Fruit fly (Drosophila melanogaster) whole organism, embryonic: ENCODE measurements around the gene Efhc1.1.

Experiments
- Aef1 ChIP-seq: fragments of 200-800 bp; sonication (Bioruptor generic); IDR thresholded peaks from 3 replicates; pipeline ENCODE4 v1.3.6; 2022; ENCODE audit warnings: missing biosample characterization, missing genetic modification characterization
- CG10543 ChIP-seq: fragments of 200-800 bp; sonication (Bioruptor generic); optimal IDR thresholded peaks from 3 replicates; lab custom pipeline; 2017; ENCODE audit warnings: missing biosample characterization, mild to moderate bottlenecking, missing genetic modification characterization, moderate library complexity
- CG12071 ChIP-seq: fragments of 200-800 bp; sonication (Bioruptor generic); optimal IDR thresholded peaks from 3 replicates; lab custom pipeline; 2018; ENCODE audit warnings: missing biosample characterization, mild to moderate bottlenecking, missing genetic modification characterization
- CG13287 ChIP-seq: fragments of 200-800 bp; sonication (Bioruptor generic); IDR thresholded peaks from 2 replicates; pipeline ENCODE4 v1.3.6; 2022; ENCODE audit warnings: missing biosample characterization, missing genetic modification characterization; ENCODE audit not compliant: partially characterized antibody
- CG14710 ChIP-seq: fragments of 200-800 bp; sonication (Bioruptor generic); optimal IDR thresholded peaks from 3 replicates; lab custom pipeline; 2019; ENCODE audit warnings: missing biosample characterization, mild to moderate bottlenecking, missing genetic modification characterization, moderate library complexity
- CG15011 ChIP-seq: fragments of 200-800 bp; sonication (Bioruptor generic); optimal IDR thresholded peaks from 3 replicates; lab custom pipeline; 2018; ENCODE audit warnings: missing biosample characterization, mild to moderate bottlenecking, missing genetic modification characterization
- CG18619 ChIP-seq: fragments of 200-800 bp; sonication (Bioruptor generic); optimal IDR thresholded peaks from 3 replicates; lab custom pipeline; 2017; ENCODE audit warnings: missing biosample characterization, mild to moderate bottlenecking, missing genetic modification characterization
- CG2712 ChIP-seq: fragments of 200-800 bp; optimal IDR thresholded peaks from 3 replicates; lab custom pipeline; 2019; ENCODE audit warnings: missing biosample characterization, mild to moderate bottlenecking, missing genetic modification characterization, moderate library complexity
- CG3281 ChIP-seq: fragments of 200-800 bp; sonication (Bioruptor generic); optimal IDR thresholded peaks from 3 replicates; lab custom pipeline; 2017; ENCODE audit warnings: missing biosample characterization, mild to moderate bottlenecking, missing genetic modification characterization
- CG3995 ChIP-seq: fragments of 200-800 bp; sonication (Bioruptor generic); optimal IDR thresholded peaks from 3 replicates; lab custom pipeline; 2016; ENCODE audit warnings: missing biosample characterization, missing genetic modification characterization
- CG4360 ChIP-seq: fragments of 200-800 bp; sonication (Bioruptor generic); IDR thresholded peaks from 2 replicates; pipeline ENCODE4 v1.3.6; 2022; ENCODE audit warnings: missing biosample characterization, missing genetic modification characterization
- CG5180 ChIP-seq: fragments of 200-800 bp; sonication (Bioruptor generic); optimal IDR thresholded peaks from 3 replicates; lab custom pipeline; 2017; ENCODE audit warnings: missing biosample characterization, missing genetic modification characterization, mild to moderate bottlenecking, moderate library complexity, missing genetic modification reagents
- CG6683 ChIP-seq: fragments of 200-800 bp; sonication (Bioruptor generic); optimal IDR thresholded peaks from 2 replicates; lab custom pipeline; 2017; ENCODE audit warnings: missing biosample characterization, mild to moderate bottlenecking, missing genetic modification characterization, missing genetic modification reagents
- CG8478 ChIP-seq: fragments of >200 bp; optimal IDR thresholded peaks from 2 replicates; lab custom pipeline; 2018
- CG8765 ChIP-seq: fragments of 200-800 bp; sonication (Bioruptor generic); IDR thresholded peaks from 2 replicates; pipeline ENCODE4 v1.3.6; 2022; ENCODE audit warnings: missing biosample characterization, missing genetic modification characterization
- CG8924 ChIP-seq: fragments of 200-800 bp; optimal IDR thresholded peaks from 3 replicates; lab custom pipeline; 2019; ENCODE audit warnings: missing biosample characterization, mild to moderate bottlenecking, missing genetic modification characterization, moderate library complexity
- CG9609 ChIP-seq: fragments of 200-800 bp; sonication (Bioruptor generic); optimal IDR thresholded peaks from 3 replicates; lab custom pipeline; 2016; ENCODE audit warnings: missing biosample characterization, missing genetic modification characterization
- CHES-1-like ChIP-seq: fragments of 200-800 bp; sonication (Bioruptor generic); optimal IDR thresholded peaks from 2 replicates; lab custom pipeline; 2016; ENCODE audit warnings: missing biosample characterization, missing genetic modification characterization
- Fer1 ChIP-seq: fragments of 200-800 bp; sonication (Bioruptor generic); optimal IDR thresholded peaks from 2 replicates; lab custom pipeline; 2017; ENCODE audit warnings: missing biosample characterization, mild to moderate bottlenecking, missing genetic modification characterization
- Hey ChIP-seq: fragments of 200-800 bp; sonication (Bioruptor generic); optimal IDR thresholded peaks from 3 replicates; lab custom pipeline; 2018; ENCODE audit warnings: missing biosample characterization, mild to moderate bottlenecking, missing genetic modification characterization
- Med ChIP-seq: fragments of 200-800 bp; sonication (Bioruptor generic); peaks from one replicate; lab custom pipeline; 2016; ENCODE audit warnings: missing biosample characterization, missing genetic modification characterization, mild to moderate bottlenecking, inconsistent platforms, moderate library complexity
- Nf-YB ChIP-seq: fragments of 200-800 bp; sonication (Bioruptor generic); optimal IDR thresholded peaks from 3 replicates; lab custom pipeline; 2019; ENCODE audit warnings: missing biosample characterization, mild to moderate bottlenecking, missing genetic modification characterization, moderate library complexity
- Scr ChIP-seq: fragments of 200-800 bp; sonication (Bioruptor generic); IDR thresholded peaks from 2 replicates; pipeline ENCODE4 v1.3.6; 2022; ENCODE audit warnings: missing biosample characterization, missing genetic modification characterization; ENCODE audit not compliant: partially characterized antibody
- Tbp ChIP-seq: fragments of >200 bp; optimal IDR thresholded peaks from 2 replicates; lab custom pipeline; 2018; ENCODE audit warnings: missing biosample characterization, missing genetic modification characterization
- chif ChIP-seq, 2 experiments: fragments of 200-800 bp; sonication (Bioruptor generic); optimal IDR thresholded peaks; 3 replicates each; lab custom pipeline; 2016; ENCODE audit warnings: missing biosample characterization in 2 of 2, missing genetic modification characterization in 2 of 2
- chm ChIP-seq: fragments of 200-800 bp; sonication (Bioruptor generic); IDR thresholded peaks from 2 replicates; pipeline ENCODE4 v1.3.6; 2022; ENCODE audit warnings: missing biosample characterization, missing genetic modification characterization
- crc ChIP-seq: fragments of 200-800 bp; sonication (Bioruptor generic); optimal IDR thresholded peaks from 2 replicates; lab custom pipeline; 2016; ENCODE audit warnings: missing biosample characterization, missing genetic modification characterization
- ewg ChIP-seq: fragments of 200-800 bp; sonication (Bioruptor generic); optimal IDR thresholded peaks from 3 replicates; lab custom pipeline; 2017; ENCODE audit warnings: mild to moderate bottlenecking, missing biosample characterization, missing genetic modification reagents, missing genetic modification characterization
- fu2 ChIP-seq: fragments of 200-800 bp; sonication (Bioruptor generic); optimal IDR thresholded peaks from 2 replicates; lab custom pipeline; 2016; ENCODE audit warnings: missing biosample characterization, missing genetic modification characterization
- ham ChIP-seq: fragments of 200-800 bp; sonication (Bioruptor generic); IDR thresholded peaks from 2 replicates; pipeline ENCODE4 v1.3.6; 2022; ENCODE audit warnings: missing biosample characterization, missing genetic modification characterization
- hbn ChIP-seq: fragments of 200-800 bp; sonication (Bioruptor generic); IDR thresholded peaks from 2 replicates; pipeline ENCODE4 v1.3.6; 2022; ENCODE audit warnings: missing biosample characterization, missing genetic modification characterization; ENCODE audit not compliant: partially characterized antibody
- insv ChIP-seq, 2 experiments: fragments of 200-800 bp; sonication (Bioruptor generic); optimal IDR thresholded peaks; 3 replicates each; lab custom pipeline; 2016 to 2018; ENCODE audit warnings: missing biosample characterization in 2 of 2, missing genetic modification characterization in 2 of 2
- jumu ChIP-seq: fragments of 200-800 bp; sonication (Bioruptor generic); optimal IDR thresholded peaks from 3 replicates; lab custom pipeline; 2016; ENCODE audit warnings: missing biosample characterization, missing genetic modification characterization
- kay ChIP-seq: fragments of 200-800 bp; sonication (Bioruptor generic); optimal IDR thresholded peaks from 2 replicates; lab custom pipeline; 2016; ENCODE audit warnings: missing biosample characterization, missing genetic modification characterization
- klu ChIP-seq: fragments of 200-800 bp; sonication (Bioruptor generic); IDR thresholded peaks from 2 replicates; pipeline ENCODE4 v1.3.6; 2022; ENCODE audit warnings: missing biosample characterization, missing genetic modification characterization
- kni ChIP-seq: fragments of 200-800 bp; sonication (Bioruptor generic); optimal IDR thresholded peaks from 3 replicates; lab custom pipeline; 2017; ENCODE audit warnings: mild to moderate bottlenecking, missing biosample characterization, missing genetic modification reagents, missing genetic modification characterization
- lbe ChIP-seq: fragments of 200-800 bp; sonication (Bioruptor generic); optimal IDR thresholded peaks from 2 replicates; lab custom pipeline; 2016; ENCODE audit warnings: missing biosample characterization, mild to moderate bottlenecking, missing genetic modification characterization
- lov ChIP-seq, 2 experiments: fragments of 200-800 bp in 1 of 2; fragments of >200 bp in 1 of 2; sonication (Bioruptor generic) in 1 of 2; IDR thresholded peaks in 1 of 2; optimal IDR thresholded peaks in 1 of 2; 2 replicates in 1 of 2; 3 replicates in 1 of 2; pipeline versions ENCODE4 v1.3.6 to Lab custom; 2017 to 2022; ENCODE audit warnings: missing biosample characterization in 1 of 2, missing genetic modification characterization in 1 of 2
- mirr ChIP-seq: fragments of 200-800 bp; sonication (Bioruptor generic); optimal IDR thresholded peaks from 3 replicates; lab custom pipeline; 2018; ENCODE audit warnings: missing biosample characterization, mild to moderate bottlenecking, missing genetic modification characterization
- onecut ChIP-seq: fragments of 200-800 bp; sonication (Bioruptor generic); IDR thresholded peaks from 2 replicates; pipeline ENCODE4 v1.3.6; 2022; ENCODE audit warnings: missing biosample characterization, missing genetic modification characterization
- pan ChIP-seq, 4 experiments: fragments of >200 bp in 3 of 4; fragments of 200-800 bp in 1 of 4; sonication (Bioruptor generic) in 1 of 4; optimal IDR thresholded peaks in 3 of 4; IDR thresholded peaks in 1 of 4; 2 replicates each; pipeline versions ENCODE4 v1.3.6 to Lab custom; 2017 to 2022; ENCODE audit warnings: missing biosample characterization in 2 of 4, missing genetic modification characterization in 2 of 4, mixed read lengths in 1 of 4
- pros ChIP-seq: fragments of 200-800 bp; sonication (Bioruptor generic); optimal IDR thresholded peaks from 3 replicates; lab custom pipeline; 2019; ENCODE audit warnings: missing biosample characterization, mild to moderate bottlenecking, missing genetic modification characterization, moderate library complexity
- rib ChIP-seq: fragments of 200-800 bp; sonication (Bioruptor generic); IDR thresholded peaks from 2 replicates; pipeline ENCODE4 v1.3.6; 2022; ENCODE audit warnings: missing biosample characterization, missing genetic modification characterization
- ro ChIP-seq: fragments of 200-800 bp; sonication (Bioruptor generic); IDR thresholded peaks from 2 replicates; pipeline ENCODE4 v1.3.6; 2022; ENCODE audit warnings: missing biosample characterization, missing genetic modification characterization
- sens ChIP-seq: fragments of 200-800 bp; sonication (Bioruptor generic); peaks from one replicate; lab custom pipeline; 2016; ENCODE audit warnings: missing biosample characterization, missing genetic modification characterization
- unc-4 ChIP-seq: fragments of 200-800 bp; sonication (Bioruptor generic); IDR thresholded peaks from 2 replicates; pipeline ENCODE4 v1.3.6; 2022; ENCODE audit warnings: missing biosample characterization, missing genetic modification characterization; ENCODE audit not compliant: partially characterized antibody
- zfh1 ChIP-seq: fragments of 200-800 bp; sonication (Bioruptor generic); IDR thresholded peaks from 3 replicates; pipeline ENCODE4 v1.3.6; 2022; ENCODE audit warnings: missing biosample characterization, missing genetic modification characterization

Efhc1.1 gene

DNA sequence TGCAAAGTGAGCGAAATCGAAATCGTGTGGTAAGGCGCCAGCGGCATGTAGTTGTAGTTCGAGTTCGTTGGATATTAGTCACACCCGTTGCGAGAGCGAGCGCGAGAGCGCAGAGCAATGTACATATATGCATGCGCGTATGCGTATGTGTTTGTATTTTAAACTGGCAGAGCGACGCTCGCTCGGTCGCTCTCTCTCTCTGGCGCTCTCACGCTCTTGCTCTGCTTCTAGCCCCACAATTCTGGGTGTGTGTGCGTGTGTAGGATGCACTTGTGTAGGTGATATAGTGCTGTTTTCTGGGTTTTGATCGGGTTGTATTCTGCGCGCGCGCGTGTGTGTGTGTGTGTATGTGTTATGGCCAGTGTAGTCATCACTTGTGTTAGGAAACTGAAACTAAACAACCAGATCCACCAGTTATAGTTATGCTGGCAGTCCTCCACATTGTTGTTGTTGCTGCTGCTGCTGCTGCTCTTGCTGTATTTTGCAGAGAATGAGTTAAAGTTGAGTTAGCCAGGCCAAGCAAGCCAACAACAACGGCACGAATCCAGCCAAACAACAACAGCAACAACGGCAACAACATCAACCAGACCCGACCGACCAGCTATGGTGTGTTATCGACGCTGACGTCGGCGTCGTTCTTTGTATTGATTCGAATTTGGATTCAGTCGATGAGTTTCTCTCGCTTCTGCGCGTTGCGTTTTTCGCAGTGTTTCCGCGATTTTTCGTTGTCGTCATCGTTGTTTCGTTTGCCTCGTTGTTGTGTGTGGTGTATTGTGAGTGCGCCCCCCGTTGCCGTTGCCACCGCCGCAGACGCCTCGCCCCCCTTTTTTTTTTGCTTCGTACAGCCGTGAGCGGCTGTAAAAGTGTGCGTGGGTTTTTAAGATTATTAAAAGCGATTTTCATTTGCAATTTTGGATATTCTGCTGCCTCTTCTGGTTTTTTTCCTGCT, 28.4 kb upstream of the Efhc1.1 start (continued):
- TF ChIP-seq lov (optimal IDR thresholded peaks at IDR 0.05; lab: Kevin White, UChicago) = no peak
- TF ChIP-seq lov (GFP tag; IDR thresholded peaks at IDR 0.05; lab: Robert Waterston, UW) = no peak
- TF ChIP-seq kay = peak; percentile 45
- TF ChIP-seq pan (optimal IDR thresholded peaks at IDR 0.05; lab: Kevin White, UChicago) = no peak
- peak in 1 of 2 experiments; percentile 26 for TF ChIP-seq pan (GFP tag; optimal IDR thresholded peaks at IDR 0.05 in 1 of 2, IDR thresholded peaks at IDR 0.05 in 1 of 2)
- TF ChIP-seq insv (GFP tag; optimal IDR thresholded peaks at IDR 0.05; lab: Kevin White, UChicago) = peak in 1 of 2 experiments; percentile 64
- no peak for TF ChIP-seq Tbp
- peak; percentile 98 for TF ChIP-seq CG4360
- no peak for TF ChIP-seq ro (GFP tag; lab: Robert Waterston, UW)
- TF ChIP-seq pros (GFP tag; lab: Kevin White, UChicago) = peak; percentile 66
- peak; percentile 48 for TF ChIP-seq lbe (GFP tag; lab: Kevin White, UChicago)
- no peak for TF ChIP-seq crc
- TF ChIP-seq CG5180 = peak; percentile 87
- TF ChIP-seq mirr (GFP tag; lab: Kevin White, UChicago) = peak; percentile 44
- peak; percentile 23; the same call in 1 of the 2 replicates for TF ChIP-seq Scr (GFP tag; lab: Robert Waterston, UW)
- peak; percentile 27; the same call in 1 of the 2 replicates for TF ChIP-seq hbn (GFP tag; lab: Robert Waterston, UW)
- no peak for TF ChIP-seq CG9609 (GFP tag; lab: Kevin White, UChicago)
- TF ChIP-seq jumu (GFP tag; lab: Kevin White, UChicago) = no peak
- no peak for TF ChIP-seq chif (GFP tag; optimal IDR thresholded peaks at IDR 0.05; lab: Kevin White, UChicago)
- peak; percentile 32; the same call in 1 of the 2 replicates for TF ChIP-seq CG13287 (GFP tag; lab: Robert Waterston, UW)
- no peak for TF ChIP-seq CG2712 (tag; lab: Kevin White, UChicago)
- no peak for TF ChIP-seq klu (GFP tag; lab: Robert Waterston, UW)
- peak; percentile 8 for TF ChIP-seq Hey
- peak; percentile 13 for TF ChIP-seq Nf-YB
- peak; percentile 7 for TF ChIP-seq sens (GFP tag; lab: Kevin White, UChicago)
- no peak for TF ChIP-seq CG3281 (GFP tag; lab: Kevin White, UChicago)
- TF ChIP-seq fu2 (GFP tag; lab: Kevin White, UChicago) = no peak
- no peak for TF ChIP-seq CG15011 (GFP tag; lab: Kevin White, UChicago)
- TF ChIP-seq CG6683 (GFP tag; lab: Kevin White, UChicago) = no peak
- peak; percentile 98 for TF ChIP-seq kni (GFP tag; lab: Kevin White, UChicago)
- 0 out of 2 replicates have a peak, but pooled peaks have one; percentile 26 for TF ChIP-seq CG8765
- TF ChIP-seq unc-4 (GFP tag; lab: Robert Waterston, UW) = peak; percentile 40; the same call in 1 of the 2 replicates
- peak; percentile 26; the same call in 1 of the 2 replicates for TF ChIP-seq chm (GFP tag; lab: Robert Waterston, UW)
- no peak for TF ChIP-seq CG12071 (GFP tag; lab: Kevin White, UChicago)
- peak; percentile 32 for TF ChIP-seq Med (GFP tag; lab: Kevin White, UChicago)
- peak; percentile 11 for TF ChIP-seq ewg
- peak; percentile 74 for TF ChIP-seq CG8478 (lab: Kevin White, UChicago)
- TF ChIP-seq zfh1 (GFP tag; lab: Robert Waterston, UW) = no peak
- peak; percentile 10 for TF ChIP-seq CG14710 (tag; lab: Kevin White, UChicago)
- peak; percentile 66 for TF ChIP-seq CG10543 (GFP tag; lab: Kevin White, UChicago)
- no peak for TF ChIP-seq ham (GFP tag; lab: Robert Waterston, UW)
- no peak for TF ChIP-seq CG18619 (GFP tag; lab: Kevin White, UChicago)
- peak; percentile 67 for TF ChIP-seq onecut (GFP tag; lab: Robert Waterston, UW)
- TF ChIP-seq rib (GFP tag; lab: Robert Waterston, UW) = peak; percentile 82
- peak; percentile 12 for TF ChIP-seq Fer1
- TF ChIP-seq Aef1 (GFP tag; lab: Robert Waterston, UW) = peak; percentile 61
- no peak for TF ChIP-seq CHES-1-like (GFP tag; lab: Kevin White, UChicago)
- TF ChIP-seq CG3995 (GFP tag; lab: Kevin White, UChicago) = no peak
- TF ChIP-seq CG8924 (tag; lab: Kevin White, UChicago) = peak; percentile 5
